Worm (Caenorhabditis elegans): Measurements from ENCODE around the gene exc-13.

DNA sequence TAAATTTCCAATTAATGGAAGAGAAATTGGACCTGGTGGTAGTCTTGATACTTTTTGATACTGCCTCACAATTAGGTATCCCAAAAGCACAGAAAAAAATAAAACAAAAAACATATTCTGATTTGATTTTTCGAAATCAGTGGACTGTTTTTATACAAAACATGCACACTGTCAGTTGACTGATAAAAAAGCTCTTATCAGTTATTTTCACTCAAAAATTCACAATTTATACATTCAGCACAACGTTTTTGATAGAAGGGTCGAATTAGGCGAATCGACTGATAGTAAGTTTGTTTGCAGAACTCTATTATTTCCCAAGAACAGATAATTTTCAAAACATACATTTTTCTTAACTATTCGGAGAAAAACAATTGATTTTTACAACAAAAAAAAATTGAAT lies 992 bp upstream of the exc-13 start, which contains the start of gene cyp-35A2:
- TF ChIP-seq cog-1 (tag; optimal IDR thresholded peaks at IDR 0.05): no peak
- no peak for TF ChIP-seq ztf-29 (GFP tag; IDR thresholded peaks at IDR 0.05)
- TF ChIP-seq tab-1 (GFP tag; IDR thresholded peaks at IDR 0.05): no peak
- TF ChIP-seq flt-1 (GFP tag; IDR thresholded peaks at IDR 0.05): no peak

All from whole organism, midembryonic.